Worm (Caenorhabditis elegans) whole organism, mixed stage, embryonic: ENCODE data around the gene C13A2.7.

Source experiments
- ceh-39 ChIP-seq: fragments of 150-350 bp; optimal IDR thresholded peaks from 2 replicates; lab custom pipeline; 2014; ENCODE audit warnings: missing biosample characterization, missing genetic modification characterization
- lin-13 ChIP-seq: fragments of 150-350 bp; optimal IDR thresholded peaks from 2 replicates; lab custom pipeline; 2014; ENCODE audit warnings: missing biosample characterization, missing genetic modification characterization
- lin-32 ChIP-seq: fragments of 200-800 bp; sonication (Bioruptor generic); optimal IDR thresholded peaks from 2 replicates; lab custom pipeline; 2018; ENCODE audit warnings: mild to moderate bottlenecking, missing genetic modification characterization, missing compliant biosample characterization
- nhr-12 ChIP-seq: fragments of 150-350 bp; optimal IDR thresholded peaks from 2 replicates; lab custom pipeline; 2014; ENCODE audit warnings: missing biosample characterization, missing genetic modification characterization
- nhr-28 ChIP-seq: fragments of 150-350 bp; optimal IDR thresholded peaks from 2 replicates; lab custom pipeline; 2014; ENCODE audit warnings: missing biosample characterization, missing genetic modification characterization

DNA sequence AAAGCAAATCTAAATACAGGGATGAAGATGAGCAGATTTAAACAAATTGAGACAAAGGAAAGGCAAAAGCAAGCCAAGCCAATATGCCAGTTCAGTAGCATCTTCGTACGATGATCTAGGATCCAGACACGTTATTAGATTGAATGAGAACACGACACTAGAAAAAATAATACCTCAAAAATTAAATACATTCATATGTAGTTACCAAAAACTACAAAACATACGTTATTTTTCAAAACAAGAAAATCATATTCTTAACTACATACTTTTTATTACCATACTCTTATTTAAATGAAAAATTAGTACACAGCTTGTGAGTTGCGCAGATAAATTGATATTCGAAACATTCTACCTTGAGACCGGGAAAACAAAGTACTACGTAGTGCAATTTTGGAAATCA is 47.1 kb downstream of the C13A2.7 start, which contains the start of gene srx-6:
- TF ChIP-seq ceh-39 (tag; lab: Kevin White, UChicago): no peak
- TF ChIP-seq nhr-12 (tag; lab: Kevin White, UChicago): no peak
- no peak for TF ChIP-seq nhr-28
- no peak for TF ChIP-seq lin-32 (GFP tag; lab: Kevin White, UChicago)
- TF ChIP-seq lin-13 (tag; lab: Kevin White, UChicago): no peak
